Fruit fly (Drosophila melanogaster): ENCODE measurements around the gene CG1738.

DNA sequence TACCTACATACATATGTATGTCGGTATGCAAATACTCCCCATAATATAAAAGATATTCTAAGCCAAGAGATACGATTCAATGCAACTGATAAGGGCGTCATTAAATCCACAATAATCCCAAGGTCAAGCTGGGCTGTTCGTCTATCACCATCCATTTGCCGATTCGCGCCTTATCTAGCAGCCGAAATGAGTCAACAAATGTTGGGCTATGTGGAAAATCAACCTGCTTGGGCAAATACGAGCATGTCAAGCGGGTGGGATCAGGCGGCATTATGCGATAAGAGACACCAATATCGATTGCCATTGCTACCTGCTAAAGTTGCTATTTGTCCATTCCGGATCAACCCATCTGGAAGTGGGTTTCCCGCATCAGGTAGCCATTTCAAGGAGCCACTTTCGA lies 26.2 kb upstream of the CG1738 start:
- TF ChIP-seq usp (GFP tag; optimal IDR thresholded peaks at IDR 0.05) (no peak), pan (optimal IDR thresholded peaks at IDR 0.05) (no peak), OdsH (GFP tag; optimal IDR thresholded peaks at IDR 0.05) (no peak), CG32264 (GFP tag; optimal IDR thresholded peaks at IDR 0.05) (no peak), br (GFP tag; optimal IDR thresholded peaks at IDR 0.05) (no peak), Myc (optimal IDR thresholded peaks at IDR 0.05) (no peak), rgr (GFP tag; optimal IDR thresholded peaks at IDR 0.05) (no peak), fru (GFP tag; optimal IDR thresholded peaks at IDR 0.05) (no peak), Vsx2 (GFP tag; optimal IDR thresholded peaks at IDR 0.05; ENCODE audit: partially characterized antibody) (no peak), h (GFP tag; optimal IDR thresholded peaks at IDR 0.05) (no peak), sage (GFP tag; optimal IDR thresholded peaks at IDR 0.05) (no peak)
